Worm (Caenorhabditis elegans): ENCODE measurements around the gene K10G4.3.

ce11 chrV:17258868-17259267 lies 5.9 kb downstream of the K10G4.3 start, which contains the start of gene fbxa-85:
- no peak for TF ChIP-seq ref-1 (GFP tag; conservative IDR thresholded peaks at IDR 0.05)
- TF ChIP-seq ztf-23 (GFP tag; IDR thresholded peaks at IDR 0.05): no peak
- no peak for TF ChIP-seq cog-1 (tag; optimal IDR thresholded peaks at IDR 0.05)
- TF ChIP-seq ztf-29 (GFP tag; IDR thresholded peaks at IDR 0.05): no peak
- TF ChIP-seq flt-1 (GFP tag; IDR thresholded peaks at IDR 0.05): no peak
- TF ChIP-seq med-1 (GFP tag; optimal IDR thresholded peaks at IDR 0.05; ENCODE audit: insufficient read depth): no peak
- no peak for TF ChIP-seq klf-2 (GFP tag; conservative IDR thresholded peaks at IDR 0.05)
- no peak for TF ChIP-seq tab-1 (GFP tag; IDR thresholded peaks at IDR 0.05)
- TF ChIP-seq T22C8.4 (GFP tag; IDR thresholded peaks at IDR 0.05): no peak

Data from whole organism, midembryonic.